Fruit fly (Drosophila melanogaster) whole organism, prepupa: ENCODE results near the gene CG12056.

Experiments
- CG10631 ChIP-seq: fragments of 200-800 bp; sonication (Bioruptor generic); optimal IDR thresholded peaks from 2 replicates; lab custom pipeline; 2016; ENCODE audit warnings: missing biosample characterization, missing genetic modification characterization
- CG11902 ChIP-seq: fragments of 200-800 bp; sonication (Bioruptor generic); optimal IDR thresholded peaks from 3 replicates; lab custom pipeline; 2016; ENCODE audit warnings: missing biosample characterization, missing genetic modification characterization
- CG31627 ChIP-seq: fragments of 200-800 bp; sonication (Bioruptor generic); optimal IDR thresholded peaks from 3 replicates; lab custom pipeline; 2016; ENCODE audit warnings: missing biosample characterization, missing genetic modification characterization
- CG3919 ChIP-seq: fragments of 200-800 bp; sonication (Bioruptor generic); optimal IDR thresholded peaks from 3 replicates; lab custom pipeline; 2016; ENCODE audit warnings: missing biosample characterization, missing genetic modification characterization
- CG4318 ChIP-seq: fragments of 200-800 bp; sonication (Bioruptor generic); optimal IDR thresholded peaks from 3 replicates; lab custom pipeline; 2017; ENCODE audit warnings: missing biosample characterization, mild to moderate bottlenecking, missing genetic modification characterization
- CG7368 ChIP-seq: fragments of 200-800 bp; sonication (Bioruptor generic); optimal IDR thresholded peaks from 3 replicates; lab custom pipeline; 2016; ENCODE audit warnings: missing biosample characterization, missing genetic modification characterization
- Eip93F ChIP-seq: fragments of 200-800 bp; sonication (Bioruptor generic); optimal IDR thresholded peaks from 2 replicates; lab custom pipeline; 2016; ENCODE audit warnings: missing biosample characterization, mild to moderate bottlenecking, missing genetic modification characterization
- Hr38 ChIP-seq: sonication (Bioruptor generic); optimal IDR thresholded peaks from 2 replicates; lab custom pipeline; 2016; ENCODE audit warnings: missing biosample characterization, missing genetic modification characterization
- Met ChIP-seq: fragments of 200-800 bp; sonication (Bioruptor generic); optimal IDR thresholded peaks from 3 replicates; lab custom pipeline; 2016; ENCODE audit warnings: missing biosample characterization, missing genetic modification characterization
- Sox102F ChIP-seq: fragments of 200-800 bp; sonication (Bioruptor generic); optimal IDR thresholded peaks from 2 replicates; lab custom pipeline; 2016; ENCODE audit warnings: missing biosample characterization, mild to moderate bottlenecking, missing genetic modification characterization
- Sox15 ChIP-seq: fragments of 200-800 bp; sonication (Bioruptor generic); optimal IDR thresholded peaks from 3 replicates; lab custom pipeline; 2016; ENCODE audit warnings: missing biosample characterization, missing genetic modification characterization
- dsx ChIP-seq: fragments of 200-800 bp; optimal IDR thresholded peaks from 3 replicates; lab custom pipeline; 2019; ENCODE audit warnings: missing biosample characterization, mild to moderate bottlenecking, missing genetic modification characterization, moderate library complexity; ENCODE audit not compliant: poor library complexity, severe bottlenecking
- net ChIP-seq: fragments of 200-800 bp; sonication (Bioruptor generic); optimal IDR thresholded peaks from 3 replicates; lab custom pipeline; 2016; ENCODE audit warnings: missing biosample characterization, missing genetic modification characterization
- svp ChIP-seq: fragments of 200-800 bp; sonication (Bioruptor generic); peaks from one replicate; lab custom pipeline; 2016; ENCODE audit warnings: missing biosample characterization, missing genetic modification characterization

DNA sequence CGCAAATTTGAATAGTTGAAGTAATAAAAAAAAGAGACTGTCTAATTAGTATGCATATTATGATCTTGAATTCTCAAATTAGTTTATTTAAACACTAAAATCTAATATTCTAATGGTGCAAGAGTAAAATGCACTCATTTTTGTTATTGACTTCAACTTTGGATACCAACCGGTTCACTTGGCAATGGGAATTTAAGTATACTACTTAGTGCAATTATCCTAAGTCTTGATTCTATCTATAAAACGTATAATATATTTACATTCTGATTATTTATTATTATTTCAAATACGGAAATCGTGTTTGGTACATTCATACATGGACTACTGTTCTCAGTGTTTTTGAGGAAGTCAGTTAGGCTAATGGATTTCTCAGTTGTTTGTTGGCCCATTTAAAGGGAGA, 34.4 kb downstream of the CG12056 start, which contains the start of gene Gr8a:
- TF ChIP-seq Met (GFP tag; lab: Kevin White, UChicago), result no peak
- TF ChIP-seq dsx (GFP tag; lab: Kevin White, UChicago), result no peak
- TF ChIP-seq CG3919 (GFP tag; lab: Kevin White, UChicago), result no peak
- no peak for TF ChIP-seq Sox15 (GFP tag; lab: Kevin White, UChicago)
- no peak for TF ChIP-seq CG11902 (GFP tag; lab: Kevin White, UChicago)
- no peak for TF ChIP-seq CG7368
- TF ChIP-seq CG10631 (GFP tag; lab: Kevin White, UChicago), result no peak
- no peak for TF ChIP-seq net
- no peak for TF ChIP-seq CG31627 (GFP tag; lab: Kevin White, UChicago)
- TF ChIP-seq CG4318 (GFP tag; lab: Kevin White, UChicago), result no peak
- no peak for TF ChIP-seq svp (GFP tag; lab: Kevin White, UChicago)
- no peak for TF ChIP-seq Sox102F (GFP tag; lab: Kevin White, UChicago)
- TF ChIP-seq Eip93F (GFP tag; lab: Kevin White, UChicago), result no peak
- TF ChIP-seq Hr38 (GFP tag; lab: Kevin White, UChicago), result no peak
